Worm (Caenorhabditis elegans) whole organism, L4/young adult: ENCODE results near the gene F08D12.2.

Experiments used
- W03F9.2 ChIP-seq: fragments of 150-350 bp; optimal IDR thresholded peaks from 2 replicates; lab custom pipeline; 2014; ENCODE audit warnings: missing biosample characterization, missing genetic modification characterization
- him-1 ChIP-seq: sonication (generic microtip); optimal IDR thresholded peaks from 2 replicates; lab custom pipeline; 2016; ENCODE audit warnings: missing genotype, missing genetic modification reagents, missing genetic modification characterization, missing compliant biosample characterization

DNA sequence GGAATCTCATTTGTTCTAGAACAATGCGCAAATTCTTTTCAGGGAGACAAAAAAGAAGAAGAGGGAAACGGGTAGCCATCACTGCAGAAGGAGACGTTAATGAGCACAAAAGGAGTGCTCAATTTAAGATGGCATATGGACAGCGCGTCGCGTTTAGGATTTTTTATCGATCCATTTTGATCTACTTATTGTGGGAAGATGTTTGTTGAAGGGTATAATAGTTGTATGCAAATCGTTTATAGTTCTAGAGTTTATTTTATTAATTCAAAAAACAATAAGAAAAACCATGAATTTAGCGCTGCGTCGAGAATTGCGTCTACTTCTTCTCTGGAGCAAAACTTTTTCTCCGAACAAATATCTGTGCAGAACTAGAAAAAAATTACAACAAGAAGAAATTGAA is 7.9 kb upstream of the F08D12.2 start, which contains the start of gene sdz-9:
- no peak for TF ChIP-seq him-1
- no peak for TF ChIP-seq W03F9.2 (tag; lab: Kevin White, UChicago)
